Fruit fly (Drosophila melanogaster) whole organism, adult: ENCODE measurements around the gene CG15563.

Source experiments
- CG11617 ChIP-seq: fragments of 200-800 bp; sonication (Bioruptor generic); optimal IDR thresholded peaks from 2 replicates; lab custom pipeline; 2017; ENCODE audit warnings: mild to moderate bottlenecking, missing biosample characterization, missing genetic modification reagents, missing genetic modification characterization
- CG12768 ChIP-seq: fragments of 200-800 bp; sonication (Bioruptor generic); optimal IDR thresholded peaks from 2 replicates; lab custom pipeline; 2017; ENCODE audit warnings: missing biosample characterization, missing genetic modification characterization, mild to moderate bottlenecking, moderate library complexity, missing genetic modification reagents
- CG14711 ChIP-seq: fragments of 200-800 bp; sonication (Bioruptor generic); optimal IDR thresholded peaks from 2 replicates; lab custom pipeline; 2018; ENCODE audit warnings: missing biosample characterization, mild to moderate bottlenecking, missing genetic modification characterization, moderate library complexity
- CG1620 ChIP-seq: fragments of 200-800 bp; sonication (Bioruptor generic); optimal IDR thresholded peaks from 2 replicates; lab custom pipeline; 2016; ENCODE audit warnings: missing biosample characterization, missing genetic modification characterization
- CG33017 ChIP-seq: fragments of 200-800 bp; sonication (Bioruptor generic); optimal IDR thresholded peaks from 2 replicates; lab custom pipeline; 2018; ENCODE audit warnings: missing biosample characterization, mild to moderate bottlenecking, missing genetic modification characterization, moderate library complexity
- CG5204 ChIP-seq: fragments of 200-800 bp; sonication (Bioruptor generic); optimal IDR thresholded peaks from 2 replicates; lab custom pipeline; 2016; ENCODE audit warnings: missing biosample characterization, missing genetic modification characterization
- CG7045 ChIP-seq: fragments of 200-800 bp; sonication (Bioruptor generic); optimal IDR thresholded peaks from 2 replicates; lab custom pipeline; 2017; ENCODE audit warnings: missing biosample characterization, mild to moderate bottlenecking, missing genetic modification characterization
- CG7101 ChIP-seq: fragments of 200-800 bp; sonication (Bioruptor generic); optimal IDR thresholded peaks from 2 replicates; lab custom pipeline; 2018; ENCODE audit warnings: missing biosample characterization, mild to moderate bottlenecking, missing genetic modification characterization, moderate library complexity
- Clk ChIP-seq: fragments of 200-800 bp; sonication (Bioruptor generic); optimal IDR thresholded peaks from 2 replicates; lab custom pipeline; 2017; ENCODE audit warnings: missing biosample characterization, missing genetic modification characterization
- Crg-1 ChIP-seq: fragments of 200-800 bp; sonication (Bioruptor generic); optimal IDR thresholded peaks from 2 replicates; lab custom pipeline; 2016; ENCODE audit warnings: missing biosample characterization, missing genetic modification characterization
- Hr96 ChIP-seq: fragments of 200-800 bp; sonication (Bioruptor generic); optimal IDR thresholded peaks from 2 replicates; lab custom pipeline; 2016; ENCODE audit warnings: missing biosample characterization, missing genetic modification characterization
- Mnt ChIP-seq: fragments of 200-800 bp; sonication (Bioruptor generic); optimal IDR thresholded peaks from 2 replicates; lab custom pipeline; 2016; ENCODE audit warnings: missing biosample characterization, mild to moderate bottlenecking, missing genetic modification characterization
- bab1 ChIP-seq: fragments of 200-800 bp; sonication (Bioruptor generic); optimal IDR thresholded peaks from 3 replicates; lab custom pipeline; 2019; ENCODE audit warnings: missing biosample characterization, mild to moderate bottlenecking, missing genetic modification characterization, moderate library complexity
- cic ChIP-seq: fragments of 200-800 bp; sonication (Bioruptor generic); optimal IDR thresholded peaks from 2 replicates; lab custom pipeline; 2017; ENCODE audit warnings: missing biosample characterization, mild to moderate bottlenecking, missing genetic modification characterization, moderate library complexity
- cnc ChIP-seq, 2 experiments: fragments of >200 bp; optimal IDR thresholded peaks; 2 replicates each; lab custom pipeline; 2017
- kay ChIP-seq: fragments of 200-800 bp; sonication (Bioruptor generic); peaks from one replicate; lab custom pipeline; 2016; ENCODE audit warnings: missing biosample characterization, missing genetic modification characterization, borderline replicate concordance
- ovo ChIP-seq: fragments of 200-800 bp; sonication (Bioruptor generic); optimal IDR thresholded peaks from 2 replicates; lab custom pipeline; 2016; ENCODE audit warnings: missing biosample characterization, missing genetic modification characterization
- pad ChIP-seq: fragments of 200-800 bp; sonication (Bioruptor generic); optimal IDR thresholded peaks from 3 replicates; lab custom pipeline; 2017; ENCODE audit warnings: missing biosample characterization, missing genetic modification characterization, mild to moderate bottlenecking, moderate library complexity, missing genetic modification reagents
- tj ChIP-seq: fragments of 200-800 bp; sonication (Bioruptor generic); optimal IDR thresholded peaks from 3 replicates; lab custom pipeline; 2017; ENCODE audit warnings: missing biosample characterization, mild to moderate bottlenecking, missing genetic modification characterization, moderate library complexity
- toe ChIP-seq: fragments of 200-800 bp; sonication (Bioruptor generic); optimal IDR thresholded peaks from 2 replicates; lab custom pipeline; 2016; ENCODE audit warnings: missing biosample characterization, missing genetic modification characterization

CG15563 gene

DNA sequence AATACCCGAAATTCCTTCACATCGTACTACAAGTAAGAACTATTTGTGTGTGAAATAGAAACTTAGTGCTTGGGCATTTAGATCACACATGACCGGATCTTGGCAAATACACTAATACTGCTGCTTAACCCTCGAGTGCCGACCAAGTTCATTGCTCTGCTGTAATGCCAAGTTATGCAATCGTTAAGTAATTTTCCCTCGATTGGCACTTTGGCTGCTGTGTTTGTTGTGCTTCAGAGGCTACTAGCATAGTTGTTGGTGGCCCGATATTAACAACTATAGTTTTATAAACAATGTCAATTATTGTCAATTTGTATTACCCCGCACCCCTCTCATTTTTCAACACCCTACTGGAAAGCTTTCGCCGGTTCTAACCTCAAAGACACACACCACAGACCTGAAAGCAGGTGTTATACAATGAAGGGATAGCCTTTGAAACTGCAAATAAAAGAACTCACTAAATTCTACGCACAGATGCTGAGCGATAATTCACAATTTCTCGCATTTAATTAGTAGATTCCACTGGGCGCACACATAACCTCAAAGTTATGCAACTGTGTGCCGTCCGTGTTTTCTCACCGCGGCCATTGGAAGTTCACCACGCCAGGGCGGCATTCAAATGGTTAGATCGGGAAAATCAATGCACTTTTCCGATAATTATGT lies 13.8 kb downstream of the CG15563 start:
- TF ChIP-seq toe (GFP tag; lab: Kevin White, UChicago) = no peak
- peak; percentile 34 for TF ChIP-seq pad (GFP tag; lab: Kevin White, UChicago)
- peak; percentile 0 for TF ChIP-seq CG7101
- peak; percentile 21 for TF ChIP-seq Crg-1
- TF ChIP-seq ovo (GFP tag; lab: Kevin White, UChicago) = peak; percentile 49
- TF ChIP-seq CG12768 (GFP tag; lab: Kevin White, UChicago) = peak; percentile 56
- TF ChIP-seq cic = peak; percentile 37
- TF ChIP-seq CG7045 (GFP tag; lab: Kevin White, UChicago) = no peak
- TF ChIP-seq tj (GFP tag; lab: Kevin White, UChicago) = peak; percentile 35
- no peak for TF ChIP-seq Hr96 (GFP tag; lab: Kevin White, UChicago)
- no peak for TF ChIP-seq cnc (optimal IDR thresholded peaks at IDR 0.05; lab: Kevin White, UChicago)
- no peak for TF ChIP-seq kay (GFP tag; lab: Kevin White, UChicago)
- TF ChIP-seq CG11617 (GFP tag; lab: Kevin White, UChicago) = peak; percentile 64
- TF ChIP-seq CG14711 = no peak
- no peak for TF ChIP-seq CG5204
- peak; percentile 7 for TF ChIP-seq CG1620
- peak; percentile 42 for TF ChIP-seq bab1
- TF ChIP-seq Clk (GFP tag; lab: Kevin White, UChicago) = peak; percentile 15
- TF ChIP-seq CG33017 (tag; lab: Kevin White, UChicago) = peak; percentile 37
- peak; percentile 71 for TF ChIP-seq Mnt

dm6 chr3R:31215830-31216229 lies 16.3 kb downstream of the CG15563 start, which contains the start of gene CG15561:
Gene CG15561, minus strand, starts transcription at chr3R:31215942.
- TF ChIP-seq CG14711 (peak; percentile 34), toe (GFP tag; lab: Kevin White, UChicago) (no peak), cic (peak; percentile 28), bab1 (peak; percentile 86), ovo (GFP tag; lab: Kevin White, UChicago) (no peak), Hr96 (GFP tag; lab: Kevin White, UChicago) (no peak), CG33017 (tag; lab: Kevin White, UChicago) (no peak), CG7045 (GFP tag; lab: Kevin White, UChicago) (no peak), CG1620 (peak; percentile 23), CG7101 (peak; percentile 46), pad (GFP tag; lab: Kevin White, UChicago) (peak; percentile 39), tj (GFP tag; lab: Kevin White, UChicago) (peak; percentile 21), Crg-1 (peak; percentile 60), CG11617 (GFP tag; lab: Kevin White, UChicago) (no peak), kay (GFP tag; lab: Kevin White, UChicago) (no peak), Mnt (peak; percentile 100)

dm6 chr3R:31213227-31213626 lies 18.9 kb downstream of the CG15563 start, which contains the start of the genes Zwilch and CG1542:
Gene Zwilch, minus strand, starts transcription at chr3R:31213376.
Gene CG1542, plus strand, starts transcription at chr3R:31213458.
- TF ChIP-seq cic (no peak), tj (GFP tag; lab: Kevin White, UChicago) (no peak), kay (GFP tag; lab: Kevin White, UChicago) (no peak), Mnt (peak; percentile 98), toe (GFP tag; lab: Kevin White, UChicago) (no peak), CG11617 (GFP tag; lab: Kevin White, UChicago) (no peak), bab1 (peak; percentile 35), CG7101 (no peak), CG7045 (GFP tag; lab: Kevin White, UChicago) (no peak)

DNA sequence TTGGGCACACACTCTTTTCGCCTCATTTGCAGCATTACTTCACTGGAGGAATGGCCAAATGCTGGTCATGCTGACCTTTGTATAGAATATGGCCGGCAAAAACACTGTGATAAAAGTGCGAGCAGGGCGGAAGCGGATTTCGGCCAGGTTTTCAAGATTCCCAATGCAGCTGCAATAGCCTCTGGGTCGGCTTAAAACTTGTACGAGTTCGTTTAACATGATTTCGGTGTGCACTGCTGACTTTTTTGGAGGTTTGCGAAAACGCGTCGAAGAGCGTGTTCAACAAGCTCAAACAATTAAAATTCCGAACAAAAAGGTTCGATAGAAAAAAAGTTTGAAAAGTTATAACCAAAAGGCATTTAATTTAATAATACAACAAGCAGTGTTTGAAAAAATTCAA lies 21.5 kb downstream of the CG15563 start, which contains the start of gene chp:
Gene chp (minus strand): TSS at position 101 of the 400 bp plus-strand sequence.
- TF ChIP-seq CG7045 (GFP tag; lab: Kevin White, UChicago) (no peak), Mnt (no peak), tj (GFP tag; lab: Kevin White, UChicago) (no peak)

DNA sequence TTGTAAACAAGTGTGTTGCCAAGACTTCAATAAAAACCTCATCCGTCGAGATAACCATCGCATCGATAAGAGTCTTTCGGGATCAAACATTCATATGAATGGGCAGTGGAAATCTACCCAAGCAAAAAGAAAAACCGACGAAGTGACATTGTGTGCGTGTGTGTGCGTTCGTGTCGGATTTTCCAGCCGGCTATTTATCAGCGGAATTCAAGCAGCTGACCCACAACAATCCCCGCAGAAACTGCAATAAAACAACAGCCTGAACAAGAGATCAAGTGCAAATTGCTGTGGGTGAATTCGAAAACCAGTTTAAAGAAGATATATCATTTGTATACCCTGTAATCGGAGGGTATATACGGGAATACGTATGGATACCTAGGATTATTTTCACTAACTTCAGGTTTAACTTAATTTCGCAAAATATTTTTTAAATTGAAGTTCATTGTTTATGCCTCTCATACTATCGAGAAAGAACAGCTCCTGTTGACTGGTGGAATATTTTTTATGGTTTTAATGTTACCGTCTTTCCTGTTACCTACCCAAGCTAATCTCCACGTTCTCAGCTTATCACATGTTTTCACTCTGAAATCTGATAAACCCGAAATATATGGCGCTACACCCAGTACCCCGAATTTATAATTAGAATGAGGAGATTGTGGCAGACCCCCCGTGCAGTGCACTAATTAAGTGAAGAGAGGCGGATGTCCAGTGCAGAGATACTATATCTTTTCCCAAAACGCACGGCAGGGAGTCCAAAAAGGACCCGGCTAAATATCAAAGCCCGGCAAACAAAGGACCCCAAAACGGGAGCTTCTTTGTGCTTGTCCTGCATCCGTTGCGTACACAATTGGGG lies 34.8 kb downstream of the CG15563 start:
- TF ChIP-seq toe (GFP tag; lab: Kevin White, UChicago) (no peak), CG11617 (GFP tag; lab: Kevin White, UChicago) (no peak), CG5204 (no peak), CG1620 (no peak)

dm6 chr3R:31196731-31197130 lies 35.4 kb downstream of the CG15563 start, which contains the start of gene CG1544:
Gene CG1544, plus strand, starts transcription at chr3R:31196916.
- TF ChIP-seq Crg-1 (no peak), CG12768 (GFP tag; lab: Kevin White, UChicago) (peak; percentile 22), Mnt (peak; percentile 53), cic (peak; percentile 61), toe (GFP tag; lab: Kevin White, UChicago) (no peak), kay (GFP tag; lab: Kevin White, UChicago) (no peak), bab1 (peak; percentile 61), CG33017 (tag; lab: Kevin White, UChicago) (no peak), CG14711 (no peak), tj (GFP tag; lab: Kevin White, UChicago) (peak; percentile 27), CG1620 (no peak), ovo (GFP tag; lab: Kevin White, UChicago) (no peak), Hr96 (GFP tag; lab: Kevin White, UChicago) (no peak), CG11617 (GFP tag; lab: Kevin White, UChicago) (no peak), Clk (GFP tag; lab: Kevin White, UChicago) (no peak), pad (GFP tag; lab: Kevin White, UChicago) (no peak), CG5204 (no peak), CG7101 (no peak), CG7045 (GFP tag; lab: Kevin White, UChicago) (no peak), cnc (optimal IDR thresholded peaks at IDR 0.05; lab: Kevin White, UChicago) (no peak)
